Worm (Caenorhabditis elegans): ENCODE data around the gene des-2.

- TF ChIP-seq pqm-1 (tag; optimal IDR thresholded peaks at IDR 0.05) (no peak), sup-37 (GFP tag; optimal IDR thresholded peaks at IDR 0.05) (no peak), unc-62 (GFP tag; optimal IDR thresholded peaks at IDR 0.05) (no peak), ama-1 (optimal IDR thresholded peaks at IDR 0.05) (no peak), ces-1 (GFP tag; optimal IDR thresholded peaks at IDR 0.05) (no peak), nhr-11 (tag; optimal IDR thresholded peaks at IDR 0.05) (no peak), nhr-28 (tag; optimal IDR thresholded peaks at IDR 0.05) (no peak), nhr-237 (tag; optimal IDR thresholded peaks at IDR 0.05) (no peak), aly-2 (tag; optimal IDR thresholded peaks at IDR 0.05) (no peak), C04F5.9 (tag; optimal IDR thresholded peaks at IDR 0.05) (no peak), mdl-1 (tag; optimal IDR thresholded peaks at IDR 0.05) (no peak), nhr-20 (tag; optimal IDR thresholded peaks at IDR 0.05) (no peak), ceh-63 (GFP tag; optimal IDR thresholded peaks at IDR 0.05) (no peak)
Observed at ce11 chrV:11379341-11379740, 42.2 kb downstream of the des-2 start.
